Fruit fly (Drosophila melanogaster) ovary, adult (tissue): ENCODE results near the gene mRpL20.
A peak's percentile ranks its signal among the peaks of the same experiment; 100 is the strongest.

Source experiments
- CG17801 ChIP-seq: fragments of 200-800 bp; optimal IDR thresholded peaks from 2 replicates; lab custom pipeline; 2019; ENCODE audit warnings: missing biosample characterization, mild to moderate bottlenecking, missing genetic modification characterization, moderate library complexity; ENCODE audit not compliant: partially characterized antibody

Gene mRpL20

dm6 chr3L:13017803-13018324 lies at the start of gene mRpL20, which contains the start of gene Icmt:
TSS of gene mRpL20 (minus strand) at chr3L:13017867.
TSS of gene Icmt (plus strand) at chr3L:13018266.
- peak; percentile 92 for TF ChIP-seq CG17801 (GFP tag; lab: Kevin White, UChicago)

- TF ChIP-seq CG17801 (GFP tag; lab: Kevin White, UChicago): no peak
Observed at dm6 chr3L:13066220-13066619, 48.6 kb upstream of the mRpL20 start.

dm6 chr3L:13065619-13066018 lies 48.0 kb upstream of the mRpL20 start:
- no peak for TF ChIP-seq CG17801 (GFP tag; lab: Kevin White, UChicago)

- no peak for TF ChIP-seq CG17801 (GFP tag; lab: Kevin White, UChicago)
Observed at dm6 chr3L:13064935-13065334, 47.3 kb upstream of the mRpL20 start.

- TF ChIP-seq CG17801 (GFP tag; lab: Kevin White, UChicago): no peak
Observed at dm6 chr3L:13064346-13064745, 46.7 kb upstream of the mRpL20 start.

- TF ChIP-seq CG17801 (GFP tag; lab: Kevin White, UChicago): no peak
Observed at dm6 chr3L:13062746-13063145, 45.1 kb upstream of the mRpL20 start, which contains the start of gene CG34429. TSS of gene CG34429 (plus strand) at chr3L:13063046.

dm6 chr3L:13061322-13061809 lies 43.7 kb upstream of the mRpL20 start, which contains the start of the genes CG14115 and CG34428:
TSS of gene CG14115 (minus strand) at chr3L:13061422.
TSS of gene CG34428 (plus strand) at chr3L:13061759.
- TF ChIP-seq CG17801 (GFP tag; lab: Kevin White, UChicago): no peak

dm6 chr3L:13058429-13058828 lies 40.8 kb upstream of the mRpL20 start:
- no peak for TF ChIP-seq CG17801 (GFP tag; lab: Kevin White, UChicago)

dm6 chr3L:13050675-13051202 lies 33.1 kb upstream of the mRpL20 start:
- TF ChIP-seq CG17801 (GFP tag; lab: Kevin White, UChicago): no peak

- TF ChIP-seq CG17801 (GFP tag; lab: Kevin White, UChicago): no peak
Observed at dm6 chr3L:13049671-13050070, 32.0 kb upstream of the mRpL20 start.

- TF ChIP-seq CG17801 (GFP tag; lab: Kevin White, UChicago): peak; percentile 16
Observed at dm6 chr3L:13046758-13047157, 29.1 kb upstream of the mRpL20 start, which contains the start of gene CG11279. TSS of gene CG11279 (plus strand) at chr3L:13046977.

- TF ChIP-seq CG17801 (GFP tag; lab: Kevin White, UChicago): no peak
Observed at dm6 chr3L:13044335-13044814, 26.7 kb upstream of the mRpL20 start, which contains the start of gene Syx13. TSS of gene Syx13 (plus strand) at chr3L:13044434.

dm6 chr3L:13041292-13042067 lies 23.8 kb upstream of the mRpL20 start, which contains the start of gene RpS4:
TSS of gene RpS4 (plus strand) at chr3L:13041756.
- peak; percentile 86 for TF ChIP-seq CG17801 (GFP tag; lab: Kevin White, UChicago)

dm6 chr3L:13040849-13041248 lies 23.2 kb upstream of the mRpL20 start:
- no peak for TF ChIP-seq CG17801 (GFP tag; lab: Kevin White, UChicago)
